Worm (Caenorhabditis elegans) whole organism, midembryonic: ENCODE results near the gene F41E6.7.

Source experiments
- T22C8.4 ChIP-seq: fragments of 200-800 bp; sonication (Bioruptor generic); IDR thresholded peaks from 2 replicates; pipeline ENCODE4 v1.3.6; 2022; ENCODE audit warnings: missing genetic modification characterization, missing compliant biosample characterization
- cog-1 ChIP-seq: sonication (generic microtip); optimal IDR thresholded peaks from 2 replicates; lab custom pipeline; 2016; ENCODE audit warnings: missing genetic modification characterization, missing compliant biosample characterization
- klf-2 ChIP-seq: fragments of 200-800 bp; sonication (Bioruptor generic); conservative IDR thresholded peaks from 2 replicates; pipeline ENCODE4 v1.3.6; 2022; ENCODE audit warnings: missing genetic modification reagents, missing genetic modification characterization, missing compliant biosample characterization
- med-1 ChIP-seq: sonication (generic microtip); optimal IDR thresholded peaks from 2 replicates; lab custom pipeline; 2017; ENCODE audit warnings: missing genetic modification characterization, mild to moderate bottlenecking, missing compliant biosample characterization, antibody characterized with exemption, missing genetic modification reagents; ENCODE audit not compliant: insufficient read depth
- ref-1 ChIP-seq: fragments of 200-800 bp; sonication (Bioruptor generic); conservative IDR thresholded peaks from 2 replicates; pipeline ENCODE4 v1.3.6; 2022; ENCODE audit warnings: missing genetic modification reagents, missing genetic modification characterization, missing compliant biosample characterization
- tab-1 ChIP-seq: fragments of 200-800 bp; sonication (Bioruptor generic); IDR thresholded peaks from 2 replicates; pipeline ENCODE4 v1.3.6; 2022; ENCODE audit warnings: missing genetic modification characterization, missing compliant biosample characterization

- TF ChIP-seq cog-1 (tag; lab: Kevin White, UChicago) (peak; percentile 2), klf-2 (peak; percentile 51; the same call in 1 of the 2 replicates), T22C8.4 (no peak), tab-1 (GFP tag; lab: Robert Waterston, UW) (no peak), med-1 (peak; percentile 78), ref-1 (GFP tag; lab: Robert Waterston, UW) (no peak)
These were observed 32.2 kb upstream of the F41E6.7 start, which contains the start of gene atg-18 for ce11 chrV:8631277-8631765.
